Worm (Caenorhabditis elegans) whole organism, L1 larva: ENCODE measurements around the gene T04B2.7.

Experiments
- blmp-1 ChIP-seq: fragments of 150-350 bp; optimal IDR thresholded peaks from 2 replicates; lab custom pipeline; 2014; ENCODE audit warnings: missing biosample characterization, missing genetic modification characterization
- ces-1 ChIP-seq: fragments of 150-350 bp; optimal IDR thresholded peaks from 2 replicates; lab custom pipeline; 2014; ENCODE audit warnings: missing biosample characterization, missing genetic modification reagents, missing genetic modification characterization
- fos-1 ChIP-seq: fragments of 150-350 bp; optimal IDR thresholded peaks from 2 replicates; lab custom pipeline; 2014; ENCODE audit warnings: missing biosample characterization, missing genetic modification characterization
- irx-1 ChIP-seq: sonication (generic microtip); optimal IDR thresholded peaks from 2 replicates; lab custom pipeline; 2016; ENCODE audit warnings: missing genetic modification characterization, missing compliant biosample characterization
- nhr-20 ChIP-seq: sonication (generic microtip); optimal IDR thresholded peaks from 2 replicates; lab custom pipeline; 2016; ENCODE audit warnings: mild to moderate bottlenecking, missing genetic modification characterization, missing compliant biosample characterization
- nhr-77 ChIP-seq: fragments of 150-350 bp; optimal IDR thresholded peaks from 2 replicates; lab custom pipeline; 2014; ENCODE audit warnings: missing biosample characterization, missing genetic modification characterization
- sox-4 ChIP-seq: sonication (generic microtip); optimal IDR thresholded peaks from 2 replicates; lab custom pipeline; 2016; ENCODE audit warnings: missing genetic modification characterization, missing compliant biosample characterization
- zag-1 ChIP-seq: fragments of 150-350 bp; optimal IDR thresholded peaks from 2 replicates; lab custom pipeline; 2014; ENCODE audit warnings: missing biosample characterization, missing genetic modification characterization
- ztf-11 ChIP-seq, 2 experiments: sonication (generic microtip); optimal IDR thresholded peaks; 2 replicates each; lab custom pipeline; 2016 to 2017; ENCODE audit warnings: missing genetic modification characterization in 2 of 2, missing biosample characterization in 1 of 2, missing compliant biosample characterization in 1 of 2
- ztf-4 ChIP-seq: fragments of 150-350 bp; optimal IDR thresholded peaks from 2 replicates; lab custom pipeline; 2014; ENCODE audit warnings: missing biosample characterization, missing genetic modification characterization

DNA sequence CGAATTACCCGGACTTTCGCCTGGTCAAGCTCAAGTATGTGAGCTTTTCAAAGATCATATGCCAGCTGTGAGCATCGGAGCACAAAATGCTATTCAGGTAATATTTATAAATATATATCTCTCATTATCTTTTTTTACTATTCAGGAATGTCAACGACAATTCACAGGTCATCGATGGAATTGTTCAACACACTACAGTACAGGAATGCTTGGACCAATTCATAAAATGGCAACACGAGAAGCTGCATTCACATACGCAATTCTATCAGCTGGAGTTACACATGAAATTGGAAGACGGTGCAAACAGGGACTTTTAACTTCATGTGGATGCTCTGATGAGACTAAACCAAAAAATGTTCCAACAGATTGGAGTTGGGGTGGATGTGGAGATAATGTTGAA is 12.2 kb upstream of the T04B2.7 start:
- TF ChIP-seq fos-1 (tag; lab: Kevin White, UChicago), result no peak
- no peak for TF ChIP-seq blmp-1 (tag; lab: Kevin White, UChicago)
- TF ChIP-seq ztf-11 (tag; optimal IDR thresholded peaks at IDR 0.05; lab: Kevin White, UChicago), result no peak
- TF ChIP-seq nhr-20 (tag; lab: Kevin White, UChicago), result no peak
- TF ChIP-seq zag-1 (tag; lab: Kevin White, UChicago), result no peak
- no peak for TF ChIP-seq irx-1 (tag; lab: Kevin White, UChicago)
- no peak for TF ChIP-seq ztf-4 (tag; lab: Kevin White, UChicago)
- TF ChIP-seq ces-1 (GFP tag; lab: Kevin White, UChicago), result no peak
- no peak for TF ChIP-seq nhr-77 (tag; lab: Kevin White, UChicago)
- TF ChIP-seq sox-4 (tag; lab: Kevin White, UChicago), result no peak
